Worm (Caenorhabditis elegans) whole organism, L1 larva: Measurements from ENCODE around the gene mlc-1.

ENCODE experiments used
- lin-39 ChIP-seq: fragments of 150-350 bp; optimal IDR thresholded peaks from 2 replicates; lab custom pipeline; 2014; ENCODE audit warnings: missing biosample characterization, missing genetic modification reagents, missing genetic modification characterization
- nhr-11 ChIP-seq: fragments of 150-350 bp; optimal IDR thresholded peaks from 2 replicates; lab custom pipeline; 2014; ENCODE audit warnings: missing biosample characterization, missing genetic modification characterization

ce11 chrX:17475974-17476373 lies 17.0 kb downstream of the mlc-1 start:
- no peak for TF ChIP-seq lin-39 (tag; lab: Kevin White, UChicago)
- TF ChIP-seq nhr-11 (tag; lab: Kevin White, UChicago): no peak
